Worm (Caenorhabditis elegans): ENCODE measurements around the gene gpa-11.

DNA sequence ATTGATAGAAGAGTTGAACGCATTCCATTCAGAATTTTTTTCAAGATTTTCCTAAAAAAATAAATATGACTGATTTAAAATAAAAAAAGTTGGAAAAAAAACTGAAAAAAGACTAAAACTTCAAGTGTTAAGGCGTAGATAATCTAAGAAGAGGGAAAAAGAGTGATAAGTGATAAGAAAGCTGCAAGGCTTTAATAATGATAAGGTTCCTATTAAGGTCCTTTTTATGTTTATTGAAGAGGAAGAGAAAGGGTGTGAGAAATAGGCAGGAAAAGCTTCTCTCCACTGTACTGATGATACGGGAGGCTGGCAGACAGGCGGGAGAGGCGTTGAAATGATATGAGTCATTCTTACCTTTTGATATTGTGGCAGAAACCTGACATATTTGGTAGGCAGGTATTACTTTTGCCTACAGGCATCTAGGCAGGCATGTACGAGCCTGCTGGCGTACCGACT lies 43.2 kb upstream of the gpa-11 start, which contains the start of gene mth-1:
- TF ChIP-seq flt-1 (GFP tag; IDR thresholded peaks at IDR 0.05) (no peak), ztf-23 (GFP tag; IDR thresholded peaks at IDR 0.05) (no peak), med-1 (GFP tag; optimal IDR thresholded peaks at IDR 0.05; ENCODE audit: insufficient read depth) (no peak), T22C8.4 (GFP tag; IDR thresholded peaks at IDR 0.05) (no peak), cog-1 (tag; optimal IDR thresholded peaks at IDR 0.05) (no peak), klf-2 (GFP tag; conservative IDR thresholded peaks at IDR 0.05) (no peak), tab-1 (GFP tag; IDR thresholded peaks at IDR 0.05) (no peak), ref-1 (GFP tag; conservative IDR thresholded peaks at IDR 0.05) (no peak), ztf-29 (GFP tag; IDR thresholded peaks at IDR 0.05) (no peak)

Data from whole organism, midembryonic.